Worm (Caenorhabditis elegans) whole organism, L4 larva: ENCODE results near the gene C44B7.11.

Source experiments
- Y5F2A.4 ChIP-seq: fragments of 200-800 bp; sonication (Bioruptor generic); optimal IDR thresholded peaks from 2 replicates; lab custom pipeline; 2018; ENCODE audit warnings: mild to moderate bottlenecking, missing genetic modification characterization, missing compliant biosample characterization
- aly-2 ChIP-seq: sonication (generic microtip); optimal IDR thresholded peaks from 2 replicates; lab custom pipeline; 2018; ENCODE audit warnings: missing biosample characterization, missing genetic modification characterization
- ceh-28 ChIP-seq: fragments of 150-350 bp; optimal IDR thresholded peaks from 2 replicates; lab custom pipeline; 2014; ENCODE audit warnings: missing biosample characterization, missing genetic modification reagents, missing genetic modification characterization
- ceh-82 ChIP-seq: sonication (generic microtip); optimal IDR thresholded peaks from 2 replicates; lab custom pipeline; 2017; ENCODE audit warnings: missing biosample characterization, missing genetic modification characterization
- egl-27 ChIP-seq: sonication (generic microtip); optimal IDR thresholded peaks from 3 replicates; lab custom pipeline; 2017; ENCODE audit warnings: missing biosample characterization, missing genetic modification reagents, missing genetic modification characterization
- fkh-10 ChIP-seq: fragments of 150-350 bp; optimal IDR thresholded peaks from 2 replicates; lab custom pipeline; 2014; ENCODE audit warnings: missing biosample characterization, missing genetic modification reagents, missing genetic modification characterization
- lin-13 ChIP-seq: fragments of 150-350 bp; optimal IDR thresholded peaks from 2 replicates; lab custom pipeline; 2014; ENCODE audit warnings: missing biosample characterization, missing genetic modification reagents, missing genetic modification characterization
- nhr-10 ChIP-seq: fragments of 150-350 bp; optimal IDR thresholded peaks from 2 replicates; lab custom pipeline; 2014; ENCODE audit warnings: missing biosample characterization, missing genetic modification characterization
- nhr-76 ChIP-seq: fragments of 150-350 bp; optimal IDR thresholded peaks from 2 replicates; lab custom pipeline; 2014; ENCODE audit warnings: missing biosample characterization, missing genetic modification characterization
- ztf-11 ChIP-seq: fragments of 150-350 bp; optimal IDR thresholded peaks from 2 replicates; lab custom pipeline; 2014; ENCODE audit warnings: missing biosample characterization, missing genetic modification characterization

ce11 chrII:6887319-6888005, 9.9 kb downstream of the C44B7.11 start, which contains the start of gene pmp-2:
- TF ChIP-seq fkh-10 (GFP tag; lab: Kevin White, UChicago) = no peak
- no peak for TF ChIP-seq nhr-76 (tag; lab: Kevin White, UChicago)
- no peak for TF ChIP-seq ztf-11 (tag; lab: Kevin White, UChicago)
- TF ChIP-seq ceh-28 (tag; lab: Kevin White, UChicago) = no peak
- no peak for TF ChIP-seq Y5F2A.4 (GFP tag; lab: Kevin White, UChicago)
- no peak for TF ChIP-seq aly-2
- no peak for TF ChIP-seq ceh-82 (tag; lab: Kevin White, UChicago)
- no peak for TF ChIP-seq nhr-10 (tag; lab: Kevin White, UChicago)
- no peak for TF ChIP-seq lin-13 (GFP tag; lab: Kevin White, UChicago)
- no peak for TF ChIP-seq egl-27 (tag; lab: Kevin White, UChicago)
